Fruit fly (Drosophila melanogaster) S2 (cell line): ENCODE data around the gene CG13077.

Experiments used
- CG8478 ChIP-seq: fragments of >200 bp; optimal IDR thresholded peaks from 2 replicates; lab custom pipeline; 2018
- CTCF ChIP-seq, 2 experiments: fragments of >200 bp; optimal IDR thresholded peaks; 2 replicates each; lab custom pipeline; 2018

DNA sequence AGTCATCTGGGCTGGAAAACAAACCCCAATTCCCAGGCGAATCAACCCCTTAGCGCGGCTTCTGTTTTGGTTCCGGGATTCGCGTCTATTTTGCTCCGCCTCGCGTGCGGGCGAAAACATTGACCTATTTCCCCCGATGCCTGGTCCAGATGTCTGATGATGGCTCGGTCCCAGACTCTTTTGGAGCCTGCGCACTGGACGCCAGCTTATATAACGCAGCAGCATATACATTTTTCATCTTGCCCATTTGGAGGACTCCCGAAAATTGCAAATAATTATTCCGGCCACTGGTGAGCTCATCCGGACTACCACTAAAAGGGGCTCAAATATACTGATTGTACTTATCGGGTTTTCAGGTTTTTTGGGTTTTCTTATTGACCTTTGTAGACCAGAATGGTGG, 49.6 kb upstream of the CG13077 start:
- TF ChIP-seq CG8478 (lab: Kevin White, UChicago) (no peak), CTCF (optimal IDR thresholded peaks at IDR 0.05; lab: Kevin White, UChicago) (no peak)
